Fruit fly (Drosophila melanogaster) whole organism, embryonic: ENCODE results near the gene Frmd5.
A peak's percentile ranks its signal among the peaks of the same experiment; 100 is the strongest.

Source experiments
- CG10321 ChIP-seq: fragments of 200-800 bp; sonication (Bioruptor generic); IDR thresholded peaks from 2 replicates; pipeline ENCODE4 v1.3.6; 2022; ENCODE audit warnings: missing biosample characterization, missing genetic modification characterization
- CG11695 ChIP-seq: fragments of 200-800 bp; sonication (Bioruptor generic); IDR thresholded peaks from 3 replicates; pipeline ENCODE4 v1.3.6; 2022; ENCODE audit warnings: missing biosample characterization, missing genetic modification characterization
- CG12391 ChIP-seq: fragments of 200-800 bp; sonication (Bioruptor generic); optimal IDR thresholded peaks from 3 replicates; lab custom pipeline; 2018; ENCODE audit warnings: missing biosample characterization, mild to moderate bottlenecking, missing genetic modification characterization, moderate library complexity
- CG12744 ChIP-seq: fragments of 200-800 bp; sonication (Bioruptor generic); optimal IDR thresholded peaks from 2 replicates; lab custom pipeline; 2016; ENCODE audit warnings: missing biosample characterization, missing genetic modification characterization
- CG14965 ChIP-seq: fragments of 200-800 bp; sonication (Bioruptor generic); optimal IDR thresholded peaks from 2 replicates; lab custom pipeline; 2016; ENCODE audit warnings: missing biosample characterization, missing genetic modification characterization, borderline replicate concordance
- CG1603 ChIP-seq: fragments of 200-800 bp; sonication (Bioruptor generic); optimal IDR thresholded peaks from 2 replicates; lab custom pipeline; 2019; ENCODE audit warnings: missing biosample characterization, mild to moderate bottlenecking, missing genetic modification characterization, moderate library complexity
- CG18262 ChIP-seq: fragments of 200-800 bp; optimal IDR thresholded peaks from 3 replicates; lab custom pipeline; 2019; ENCODE audit warnings: missing biosample characterization, mild to moderate bottlenecking, missing genetic modification characterization, moderate library complexity
- CG18619 ChIP-seq: fragments of 200-800 bp; sonication (Bioruptor generic); optimal IDR thresholded peaks from 3 replicates; lab custom pipeline; 2017; ENCODE audit warnings: missing biosample characterization, mild to moderate bottlenecking, missing genetic modification characterization
- CG2678 ChIP-seq: fragments of 200-800 bp; sonication (Bioruptor generic); optimal IDR thresholded peaks from 3 replicates; lab custom pipeline; 2019; ENCODE audit warnings: missing biosample characterization, mild to moderate bottlenecking, missing genetic modification characterization, moderate library complexity
- CG31365 ChIP-seq: fragments of 200-800 bp; sonication (Bioruptor generic); optimal IDR thresholded peaks from 2 replicates; lab custom pipeline; 2018; ENCODE audit warnings: missing biosample characterization, mild to moderate bottlenecking, missing genetic modification characterization
- CG5953 ChIP-seq: fragments of 200-800 bp; sonication (Bioruptor generic); IDR thresholded peaks from 2 replicates; pipeline ENCODE4 v1.3.6; 2022; ENCODE audit warnings: missing biosample characterization, missing genetic modification characterization
- CG6765 ChIP-seq: fragments of 200-800 bp; sonication (Bioruptor generic); optimal IDR thresholded peaks from 3 replicates; lab custom pipeline; 2017; ENCODE audit warnings: missing biosample characterization, mild to moderate bottlenecking, missing genetic modification characterization
- CG8924 ChIP-seq: fragments of 200-800 bp; optimal IDR thresholded peaks from 3 replicates; lab custom pipeline; 2019; ENCODE audit warnings: missing biosample characterization, mild to moderate bottlenecking, missing genetic modification characterization, moderate library complexity
- CG9215 ChIP-seq: fragments of 200-800 bp; sonication (Bioruptor generic); IDR thresholded peaks from 2 replicates; pipeline ENCODE4 v1.3.6; 2022; ENCODE audit warnings: missing biosample characterization, missing genetic modification characterization
- CG9609 ChIP-seq: fragments of 200-800 bp; sonication (Bioruptor generic); optimal IDR thresholded peaks from 3 replicates; lab custom pipeline; 2016; ENCODE audit warnings: missing biosample characterization, missing genetic modification characterization
- D ChIP-seq, 2 experiments: fragments of 200-800 bp in 1 of 2; fragments of >200 bp in 1 of 2; sonication (Bioruptor generic) in 1 of 2; optimal IDR thresholded peaks; 2 replicates in 1 of 2; 3 replicates in 1 of 2; lab custom pipeline; 2017; ENCODE audit warnings: mild to moderate bottlenecking in 1 of 2, missing biosample characterization in 1 of 2, missing genetic modification characterization in 1 of 2, missing genetic modification reagents in 1 of 2
- Deaf1 ChIP-seq: fragments of 200-800 bp; optimal IDR thresholded peaks from 3 replicates; lab custom pipeline; 2019; ENCODE audit warnings: missing biosample characterization, mild to moderate bottlenecking, missing genetic modification characterization, moderate library complexity
- Med ChIP-seq: fragments of 200-800 bp; sonication (Bioruptor generic); peaks from one replicate; lab custom pipeline; 2016; ENCODE audit warnings: missing biosample characterization, missing genetic modification characterization, mild to moderate bottlenecking, inconsistent platforms, moderate library complexity
- Mes4 ChIP-seq: fragments of 200-800 bp; sonication (Bioruptor generic); optimal IDR thresholded peaks from 2 replicates; lab custom pipeline; 2016; ENCODE audit warnings: missing biosample characterization, missing genetic modification characterization
- Myb ChIP-seq: fragments of 200-800 bp; sonication (Bioruptor generic); optimal IDR thresholded peaks from 2 replicates; lab custom pipeline; 2016; ENCODE audit warnings: missing biosample characterization, missing genetic modification characterization
- Nf-YB ChIP-seq: fragments of 200-800 bp; sonication (Bioruptor generic); optimal IDR thresholded peaks from 3 replicates; lab custom pipeline; 2019; ENCODE audit warnings: missing biosample characterization, mild to moderate bottlenecking, missing genetic modification characterization, moderate library complexity
- Oli ChIP-seq: fragments of 200-800 bp; sonication (Bioruptor generic); optimal IDR thresholded peaks from 2 replicates; lab custom pipeline; 2018; ENCODE audit warnings: missing biosample characterization, mild to moderate bottlenecking, missing genetic modification characterization, moderate library complexity
- Opbp ChIP-seq: fragments of 200-800 bp; sonication (Bioruptor generic); IDR thresholded peaks from 3 replicates; pipeline ENCODE4 v1.3.6; 2022; ENCODE audit warnings: missing biosample characterization, missing genetic modification characterization; ENCODE audit not compliant: partially characterized antibody
- Poxn ChIP-seq: fragments of 200-800 bp; sonication (Bioruptor generic); IDR thresholded peaks from 2 replicates; pipeline ENCODE4 v1.3.6; 2022; ENCODE audit warnings: missing biosample characterization, missing genetic modification characterization
- Six4 ChIP-seq: fragments of 200-800 bp; sonication (Bioruptor generic); optimal IDR thresholded peaks from 2 replicates; lab custom pipeline; 2016; ENCODE audit warnings: missing biosample characterization, missing genetic modification characterization
- Sox102F ChIP-seq: fragments of 200-800 bp; sonication (Bioruptor generic); optimal IDR thresholded peaks from 2 replicates; lab custom pipeline; 2018; ENCODE audit warnings: missing biosample characterization, mild to moderate bottlenecking, missing genetic modification characterization, moderate library complexity
- Spps ChIP-seq: fragments of 200-800 bp; sonication (Bioruptor generic); optimal IDR thresholded peaks from 2 replicates; lab custom pipeline; 2018; ENCODE audit warnings: missing biosample characterization, mild to moderate bottlenecking, missing genetic modification characterization
- aop ChIP-seq: fragments of 200-800 bp; sonication (Bioruptor generic); IDR thresholded peaks from 2 replicates; pipeline ENCODE4 v1.3.6; 2022; ENCODE audit warnings: missing biosample characterization, missing genetic modification characterization
- chif ChIP-seq, 2 experiments: fragments of 200-800 bp; sonication (Bioruptor generic); optimal IDR thresholded peaks; 3 replicates each; lab custom pipeline; 2016; ENCODE audit warnings: missing biosample characterization in 2 of 2, missing genetic modification characterization in 2 of 2
- chn ChIP-seq: fragments of 200-800 bp; sonication (Bioruptor generic); optimal IDR thresholded peaks from 2 replicates; lab custom pipeline; 2016; ENCODE audit warnings: missing biosample characterization, missing genetic modification characterization
- ems ChIP-seq: fragments of 200-800 bp; sonication (Bioruptor generic); optimal IDR thresholded peaks from 3 replicates; lab custom pipeline; 2016; ENCODE audit warnings: missing biosample characterization, missing genetic modification characterization
- her ChIP-seq: fragments of 200-800 bp; sonication (Bioruptor generic); optimal IDR thresholded peaks from 2 replicates; lab custom pipeline; 2016; ENCODE audit warnings: missing biosample characterization, missing genetic modification characterization
- inv ChIP-seq: fragments of 200-800 bp; sonication (Bioruptor generic); IDR thresholded peaks from 2 replicates; pipeline ENCODE4 v1.3.6; 2022; ENCODE audit warnings: missing biosample characterization, missing genetic modification characterization; ENCODE audit not compliant: partially characterized antibody
- kay ChIP-seq: fragments of 200-800 bp; sonication (Bioruptor generic); optimal IDR thresholded peaks from 2 replicates; lab custom pipeline; 2016; ENCODE audit warnings: missing biosample characterization, missing genetic modification characterization
- klu ChIP-seq: fragments of 200-800 bp; sonication (Bioruptor generic); IDR thresholded peaks from 2 replicates; pipeline ENCODE4 v1.3.6; 2022; ENCODE audit warnings: missing biosample characterization, missing genetic modification characterization
- oc ChIP-seq: fragments of 200-800 bp; sonication (Bioruptor generic); optimal IDR thresholded peaks from 2 replicates; lab custom pipeline; 2018; ENCODE audit warnings: missing biosample characterization, mild to moderate bottlenecking, missing genetic modification characterization, moderate library complexity
- odd ChIP-seq: fragments of 200-800 bp; sonication (Bioruptor generic); optimal IDR thresholded peaks from 2 replicates; lab custom pipeline; 2017; ENCODE audit warnings: missing biosample characterization, mild to moderate bottlenecking, missing genetic modification characterization
- scrt ChIP-seq: fragments of 200-800 bp; sonication (Bioruptor generic); optimal IDR thresholded peaks from 2 replicates; lab custom pipeline; 2018; ENCODE audit warnings: missing biosample characterization, mild to moderate bottlenecking, missing genetic modification characterization, moderate library complexity
- sd ChIP-seq: fragments of 200-800 bp; sonication (Bioruptor generic); optimal IDR thresholded peaks from 3 replicates; lab custom pipeline; 2018; ENCODE audit warnings: missing biosample characterization, mild to moderate bottlenecking, missing genetic modification characterization, moderate library complexity
- sens ChIP-seq: fragments of 200-800 bp; sonication (Bioruptor generic); peaks from one replicate; lab custom pipeline; 2016; ENCODE audit warnings: missing biosample characterization, missing genetic modification characterization
- sens-2 ChIP-seq: fragments of 200-800 bp; sonication (Bioruptor generic); IDR thresholded peaks from 2 replicates; pipeline ENCODE4 v1.3.6; 2022; ENCODE audit warnings: missing biosample characterization, missing genetic modification characterization
- seq ChIP-seq: fragments of 200-800 bp; sonication (Bioruptor generic); IDR thresholded peaks from 2 replicates; pipeline ENCODE4 v1.3.6; 2022; ENCODE audit warnings: missing biosample characterization, missing genetic modification characterization
- sima ChIP-seq: fragments of 200-800 bp; sonication (Bioruptor generic); optimal IDR thresholded peaks from 2 replicates; lab custom pipeline; 2016; ENCODE audit warnings: missing biosample characterization, missing genetic modification characterization
- slbo ChIP-seq: fragments of 200-800 bp; sonication (Bioruptor generic); IDR thresholded peaks from 2 replicates; pipeline ENCODE4 v1.3.6; 2022; ENCODE audit warnings: missing biosample characterization, missing genetic modification characterization
- sr ChIP-seq: fragments of 200-800 bp; sonication (Bioruptor generic); IDR thresholded peaks from 3 replicates; pipeline ENCODE4 v1.3.6; 2022; ENCODE audit warnings: missing biosample characterization, missing genetic modification characterization
- ssp ChIP-seq: fragments of 200-800 bp; sonication (Bioruptor generic); IDR thresholded peaks from 2 replicates; pipeline ENCODE4 v1.3.6; 2022; ENCODE audit warnings: missing biosample characterization, missing genetic modification characterization
- usp ChIP-seq: fragments of >200 bp; optimal IDR thresholded peaks from 2 replicates; lab custom pipeline; 2017; ENCODE audit warnings: missing biosample characterization, missing genetic modification characterization

Gene Frmd5

DNA sequence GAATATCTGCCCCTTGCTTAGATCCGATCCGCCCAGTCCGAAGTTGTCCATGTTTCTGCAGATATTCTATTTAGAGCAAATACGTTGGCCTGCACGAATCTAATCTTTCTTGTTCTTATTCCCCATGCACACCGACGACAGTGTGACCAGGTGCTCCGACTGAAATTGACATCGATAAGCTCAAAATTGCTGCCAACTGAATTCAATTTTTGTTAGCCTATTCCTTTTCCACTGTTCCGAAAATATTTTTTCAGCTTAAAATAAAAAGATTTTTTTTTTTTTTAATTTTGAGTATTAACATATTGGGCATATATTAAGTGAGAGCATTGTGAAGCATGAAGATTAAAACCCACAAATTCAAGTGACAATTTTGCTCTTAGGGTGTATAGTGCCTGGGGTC lies 40.5 kb upstream of the Frmd5 start, which contains the start of gene nmd (continued):
- TF ChIP-seq odd (no peak), sens-2 (no peak), Nf-YB (GFP tag; lab: Kevin White, UChicago) (no peak), Mes4 (GFP tag; lab: Kevin White, UChicago) (no peak), CG18619 (GFP tag; lab: Kevin White, UChicago) (no peak), CG6765 (no peak), aop (GFP tag; lab: Robert Waterston, UW) (no peak), seq (GFP tag; lab: Robert Waterston, UW) (no peak), Six4 (GFP tag; lab: Kevin White, UChicago) (no peak), ems (GFP tag; lab: Kevin White, UChicago) (no peak), sr (GFP tag; lab: Robert Waterston, UW) (no peak), CG11695 (GFP tag; lab: Robert Waterston, UW) (no peak), chif (GFP tag; optimal IDR thresholded peaks at IDR 0.05; lab: Kevin White, UChicago) (peak in 1 of 2 experiments; percentile 3), CG14965 (GFP tag; lab: Kevin White, UChicago) (no peak), CG2678 (tag; lab: Kevin White, UChicago) (peak; percentile 6), usp (no peak), CG31365 (tag; lab: Kevin White, UChicago) (no peak), scrt (GFP tag; lab: Kevin White, UChicago) (no peak), sd (tag; lab: Kevin White, UChicago) (no peak), Poxn (no peak), ssp (GFP tag; lab: Robert Waterston, UW) (no peak), Sox102F (GFP tag; lab: Kevin White, UChicago) (no peak), CG5953 (no peak), CG12744 (GFP tag; lab: Kevin White, UChicago) (no peak), chn (GFP tag; lab: Kevin White, UChicago) (no peak), CG9215 (GFP tag; lab: Robert Waterston, UW) (no peak), her (GFP tag; lab: Kevin White, UChicago) (no peak)

DNA sequence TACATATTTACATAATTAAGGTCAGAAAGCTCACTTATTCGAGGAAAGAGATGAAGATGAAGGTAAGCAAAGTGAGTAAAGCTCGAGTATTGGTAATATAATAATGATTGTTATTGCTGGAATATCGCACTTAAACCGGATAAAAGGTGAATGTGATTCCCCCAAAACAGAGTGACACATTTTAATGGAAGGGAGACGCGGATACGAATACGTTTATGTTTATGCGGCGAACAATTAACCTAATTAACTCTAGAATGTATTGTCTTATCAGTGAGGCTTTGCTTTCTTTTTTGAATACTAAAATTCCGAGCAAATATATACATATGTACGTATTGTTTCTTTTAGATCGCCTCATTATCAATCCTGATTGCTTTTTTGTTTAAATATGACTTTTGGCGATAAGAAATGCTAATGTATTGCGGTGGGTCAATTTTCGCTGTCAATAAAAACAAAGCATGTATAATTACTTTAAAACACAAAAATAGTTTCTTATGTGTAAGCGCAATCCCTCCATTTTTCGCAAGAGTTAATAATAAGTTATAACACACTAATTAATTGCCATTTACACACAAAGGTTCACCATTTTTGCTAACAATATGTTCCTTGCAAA lies 38.6 kb upstream of the Frmd5 start:
- no peak for TF ChIP-seq inv (GFP tag; lab: Robert Waterston, UW)
- TF ChIP-seq CG10321, result no peak
- no peak for TF ChIP-seq D (optimal IDR thresholded peaks at IDR 0.05; lab: Kevin White, UChicago)
- TF ChIP-seq D (GFP tag; optimal IDR thresholded peaks at IDR 0.05; lab: Kevin White, UChicago), result no peak
- TF ChIP-seq sens (GFP tag; lab: Kevin White, UChicago), result peak; percentile 42

dm6 chr2L:10306518-10307260 lies 37.6 kb upstream of the Frmd5 start, which contains the start of the genes CG5390 and CG4968:
Gene CG5390 (minus strand): TSS chr2L:10306594.
Gene CG4968 (plus strand): TSS chr2L:10306922.
- peak; percentile 69 for TF ChIP-seq CG18262
- no peak for TF ChIP-seq CG9609 (GFP tag; lab: Kevin White, UChicago)
- TF ChIP-seq kay (GFP tag; lab: Kevin White, UChicago), result peak; percentile 33
- peak; percentile 81 for TF ChIP-seq CG8924 (tag; lab: Kevin White, UChicago)
- peak; percentile 53 for TF ChIP-seq Oli (tag; lab: Kevin White, UChicago)
- TF ChIP-seq slbo (GFP tag; lab: Robert Waterston, UW), result peak; percentile 77
- TF ChIP-seq Deaf1, result no peak
- TF ChIP-seq CG12391 (tag; lab: Kevin White, UChicago), result peak; percentile 85
- TF ChIP-seq Med, result peak; percentile 87
- peak; percentile 4 for TF ChIP-seq Myb (GFP tag; lab: Kevin White, UChicago)
- no peak for TF ChIP-seq klu
- TF ChIP-seq Opbp, result 0 out of 3 replicates have a peak, but pooled peaks have one; percentile 24
- peak; percentile 44 for TF ChIP-seq Spps (tag; lab: Kevin White, UChicago)
- no peak for TF ChIP-seq oc (tag; lab: Kevin White, UChicago)
- peak; percentile 38 for TF ChIP-seq CG18619 (GFP tag; lab: Kevin White, UChicago)
- TF ChIP-seq CG1603, result peak; percentile 71
- TF ChIP-seq sima, result no peak
